Worm (Caenorhabditis elegans) whole organism, late embryonic: ENCODE results near the gene hpo-30.

ENCODE experiments used
- K02D7.2 ChIP-seq: sonication (generic microtip); optimal IDR thresholded peaks from 2 replicates; lab custom pipeline; 2017; ENCODE audit warnings: mild to moderate bottlenecking, missing genetic modification characterization, missing compliant biosample characterization
- K09A11.1 ChIP-seq: sonication (generic microtip); optimal IDR thresholded peaks from 2 replicates; lab custom pipeline; 2017; ENCODE audit warnings: antibody characterized with exemption, mild to moderate bottlenecking, missing genetic modification characterization, missing compliant biosample characterization; ENCODE audit not compliant: insufficient read depth
- Y22D7AL.16 ChIP-seq: sonication (generic microtip); optimal IDR thresholded peaks from 2 replicates; lab custom pipeline; 2016; ENCODE audit warnings: missing genetic modification characterization, missing compliant biosample characterization
- ahr-1 ChIP-seq: sonication (generic microtip); optimal IDR thresholded peaks from 2 replicates; lab custom pipeline; 2016; ENCODE audit warnings: missing genetic modification characterization, missing compliant biosample characterization
- ceh-18 ChIP-seq: sonication (generic microtip); optimal IDR thresholded peaks from 2 replicates; lab custom pipeline; 2016; ENCODE audit warnings: missing genetic modification characterization, missing compliant biosample characterization
- ceh-2 ChIP-seq: sonication (generic microtip); optimal IDR thresholded peaks from 2 replicates; lab custom pipeline; 2016; ENCODE audit warnings: missing genotype, missing genetic modification characterization, missing compliant biosample characterization
- ceh-22 ChIP-seq: sonication (generic microtip); optimal IDR thresholded peaks from 2 replicates; lab custom pipeline; 2017; ENCODE audit warnings: missing biosample characterization, missing genetic modification characterization
- ceh-24 ChIP-seq: sonication (generic microtip); optimal IDR thresholded peaks from 2 replicates; lab custom pipeline; 2016; ENCODE audit warnings: mild to moderate bottlenecking, missing genetic modification characterization, missing compliant biosample characterization
- ceh-30 ChIP-seq: fragments of 150-350 bp; optimal IDR thresholded peaks from 2 replicates; lab custom pipeline; 2014; ENCODE audit warnings: missing biosample characterization, missing genetic modification characterization
- ceh-48 ChIP-seq: sonication (generic microtip); optimal IDR thresholded peaks from 2 replicates; lab custom pipeline; 2016; ENCODE audit warnings: missing genetic modification characterization, inconsistent platforms, missing compliant biosample characterization
- che-1 ChIP-seq: sonication (generic microtip); optimal IDR thresholded peaks from 2 replicates; lab custom pipeline; 2016; ENCODE audit warnings: mild to moderate bottlenecking, missing genetic modification characterization, missing compliant biosample characterization
- elt-4 ChIP-seq: sonication (generic microtip); optimal IDR thresholded peaks from 2 replicates; lab custom pipeline; 2016; ENCODE audit warnings: missing genetic modification characterization, missing compliant biosample characterization
- fkh-10 ChIP-seq: fragments of 150-350 bp; optimal IDR thresholded peaks from 2 replicates; lab custom pipeline; 2014; ENCODE audit warnings: missing biosample characterization, missing genetic modification reagents, missing genetic modification characterization
- fkh-6 ChIP-seq: sonication (generic microtip); optimal IDR thresholded peaks from 2 replicates; lab custom pipeline; 2016; ENCODE audit warnings: missing genetic modification characterization, missing compliant biosample characterization
- gmeb-2 ChIP-seq: sonication (generic microtip); optimal IDR thresholded peaks from 2 replicates; lab custom pipeline; 2016; ENCODE audit warnings: missing genetic modification characterization, inconsistent platforms, missing compliant biosample characterization
- hlh-13 ChIP-seq: fragments of 200-800 bp; sonication (Bioruptor generic); optimal IDR thresholded peaks from 2 replicates; lab custom pipeline; 2018; ENCODE audit warnings: mild to moderate bottlenecking, missing genetic modification characterization, missing compliant biosample characterization
- hlh-15 ChIP-seq: sonication (generic microtip); optimal IDR thresholded peaks from 2 replicates; lab custom pipeline; 2016; ENCODE audit warnings: missing genetic modification characterization, missing compliant biosample characterization
- hlh-30 ChIP-seq: sonication (generic microtip); optimal IDR thresholded peaks from 2 replicates; lab custom pipeline; 2017; ENCODE audit warnings: antibody characterized with exemption, missing genetic modification characterization, missing compliant biosample characterization; ENCODE audit not compliant: insufficient read depth
- hlh-6 ChIP-seq: sonication (generic microtip); optimal IDR thresholded peaks from 2 replicates; lab custom pipeline; 2016; ENCODE audit warnings: missing genotype, missing genetic modification characterization, missing compliant biosample characterization
- hlh-8 ChIP-seq: sonication (generic microtip); optimal IDR thresholded peaks from 2 replicates; lab custom pipeline; 2016; ENCODE audit warnings: missing genotype, missing genetic modification characterization, missing compliant biosample characterization
- mec-3 ChIP-seq: sonication (generic microtip); optimal IDR thresholded peaks from 2 replicates; lab custom pipeline; 2016; ENCODE audit warnings: borderline replicate concordance, missing genetic modification characterization, missing compliant biosample characterization
- nfya-1 ChIP-seq: sonication (generic microtip); optimal IDR thresholded peaks from 2 replicates; lab custom pipeline; 2017; ENCODE audit warnings: missing genetic modification characterization, mild to moderate bottlenecking, missing compliant biosample characterization, antibody characterized with exemption, moderate library complexity
- nhr-11 ChIP-seq: fragments of 150-350 bp; optimal IDR thresholded peaks from 2 replicates; lab custom pipeline; 2014; ENCODE audit warnings: missing biosample characterization, missing genetic modification characterization
- npax-4 ChIP-seq: sonication (generic microtip); optimal IDR thresholded peaks from 2 replicates; lab custom pipeline; 2016; ENCODE audit warnings: missing genetic modification characterization, missing compliant biosample characterization
- odd-2 ChIP-seq: sonication (generic microtip); optimal IDR thresholded peaks from 2 replicates; lab custom pipeline; 2017; ENCODE audit warnings: antibody characterized with exemption, mild to moderate bottlenecking, missing genetic modification characterization, missing compliant biosample characterization
- pax-1 ChIP-seq: fragments of 150-350 bp; optimal IDR thresholded peaks from 2 replicates; lab custom pipeline; 2014; ENCODE audit warnings: missing biosample characterization, missing genetic modification characterization
- pros-1 ChIP-seq: fragments of 150-350 bp; optimal IDR thresholded peaks from 2 replicates; lab custom pipeline; 2014; ENCODE audit warnings: missing biosample characterization, missing genetic modification reagents, missing genetic modification characterization
- ref-2 ChIP-seq: sonication (generic microtip); optimal IDR thresholded peaks from 2 replicates; lab custom pipeline; 2016; ENCODE audit warnings: missing genetic modification characterization, missing compliant biosample characterization
- rnt-1 ChIP-seq: sonication (generic microtip); optimal IDR thresholded peaks from 2 replicates; lab custom pipeline; 2016; ENCODE audit warnings: missing genetic modification characterization, missing compliant biosample characterization
- sdc-2 ChIP-seq: sonication (generic microtip); optimal IDR thresholded peaks from 2 replicates; lab custom pipeline; 2016; ENCODE audit warnings: missing genotype, missing genetic modification characterization, missing compliant biosample characterization
- sox-2 ChIP-seq: fragments of 200-800 bp; sonication (Bioruptor generic); IDR thresholded peaks from 2 replicates; pipeline ENCODE4 v1.3.6; 2022; ENCODE audit warnings: missing genetic modification reagents, missing genetic modification characterization, missing compliant biosample characterization
- sox-4 ChIP-seq: sonication (generic microtip); optimal IDR thresholded peaks from 2 replicates; lab custom pipeline; 2017; ENCODE audit warnings: mild to moderate bottlenecking, missing genetic modification characterization, inconsistent platforms, missing compliant biosample characterization
- syd-9 ChIP-seq: sonication (generic microtip); optimal IDR thresholded peaks from 2 replicates; lab custom pipeline; 2016; ENCODE audit warnings: mild to moderate bottlenecking, missing genetic modification characterization, moderate library complexity, missing compliant biosample characterization
- tbx-2 ChIP-seq: sonication (generic microtip); optimal IDR thresholded peaks from 2 replicates; lab custom pipeline; 2016; ENCODE audit warnings: missing genetic modification characterization, missing compliant biosample characterization
- tbx-7 ChIP-seq: sonication (generic microtip); optimal IDR thresholded peaks from 2 replicates; lab custom pipeline; 2016; ENCODE audit warnings: missing genotype, missing genetic modification characterization, missing compliant biosample characterization
- ttx-3 ChIP-seq: sonication (generic microtip); optimal IDR thresholded peaks from 2 replicates; lab custom pipeline; 2016; ENCODE audit warnings: missing genetic modification reagents, missing genetic modification characterization, missing compliant biosample characterization
- unc-3 ChIP-seq, 2 experiments: fragments of 200-800 bp in 1 of 2; sonication (Bioruptor generic) in 1 of 2; sonication (generic microtip) in 1 of 2; conservative IDR thresholded peaks in 1 of 2; optimal IDR thresholded peaks in 1 of 2; 2 replicates each; pipeline versions ENCODE4 v1.3.6 to Lab custom; 2016 to 2022; ENCODE audit warnings: missing compliant biosample characterization in 2 of 2, missing genetic modification characterization in 2 of 2, missing genetic modification reagents in 1 of 2
- unc-55 ChIP-seq: sonication (generic microtip); optimal IDR thresholded peaks from 2 replicates; lab custom pipeline; 2017; ENCODE audit warnings: missing biosample characterization, missing genetic modification reagents, missing genetic modification characterization
- unc-86 ChIP-seq: sonication (generic microtip); optimal IDR thresholded peaks from 2 replicates; lab custom pipeline; 2016; ENCODE audit warnings: missing genetic modification characterization, missing compliant biosample characterization
- zip-5 ChIP-seq: sonication (generic microtip); optimal IDR thresholded peaks from 2 replicates; lab custom pipeline; 2016; ENCODE audit warnings: missing genetic modification characterization, missing compliant biosample characterization

hpo-30 gene

DNA sequence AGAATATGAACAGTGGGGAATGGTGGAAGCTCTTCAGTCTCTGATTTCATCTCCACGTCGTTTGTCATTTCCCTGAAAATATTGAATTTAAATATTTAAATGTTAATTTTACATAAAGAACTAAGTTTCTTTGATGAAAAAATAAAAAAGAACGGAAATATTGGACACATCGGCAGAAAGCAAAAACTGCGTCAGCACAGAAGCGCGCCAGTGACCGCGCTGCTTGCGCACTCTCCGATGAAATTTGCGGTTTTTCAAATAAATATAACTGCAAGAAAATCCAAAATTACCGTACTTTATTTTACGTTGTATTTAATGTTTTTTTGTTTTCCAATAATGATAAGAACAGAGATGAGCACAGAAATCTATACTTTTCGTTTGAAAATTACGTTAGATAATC lies 18.6 kb downstream of the hpo-30 start, which contains the start of the genes srpa-68 and srh-16 (continued):
- TF ChIP-seq hlh-30 (tag; lab: Kevin White, UChicago) (no peak), sox-2 (no peak), sox-4 (tag; lab: Kevin White, UChicago) (peak; percentile 45), ahr-1 (tag; lab: Kevin White, UChicago) (peak; percentile 15), hlh-13 (GFP tag; lab: Kevin White, UChicago) (peak; percentile 33), pros-1 (tag; lab: Kevin White, UChicago) (no peak), hlh-6 (tag; lab: Kevin White, UChicago) (no peak), elt-4 (tag; lab: Kevin White, UChicago) (no peak), npax-4 (peak; percentile 33), tbx-7 (tag; lab: Kevin White, UChicago) (no peak), gmeb-2 (tag; lab: Kevin White, UChicago) (peak; percentile 47), ref-2 (tag; lab: Kevin White, UChicago) (no peak), ceh-2 (tag; lab: Kevin White, UChicago) (peak; percentile 54), fkh-10 (GFP tag; lab: Kevin White, UChicago) (no peak), zip-5 (peak; percentile 14), ceh-30 (tag; lab: Kevin White, UChicago) (peak; percentile 72)

DNA sequence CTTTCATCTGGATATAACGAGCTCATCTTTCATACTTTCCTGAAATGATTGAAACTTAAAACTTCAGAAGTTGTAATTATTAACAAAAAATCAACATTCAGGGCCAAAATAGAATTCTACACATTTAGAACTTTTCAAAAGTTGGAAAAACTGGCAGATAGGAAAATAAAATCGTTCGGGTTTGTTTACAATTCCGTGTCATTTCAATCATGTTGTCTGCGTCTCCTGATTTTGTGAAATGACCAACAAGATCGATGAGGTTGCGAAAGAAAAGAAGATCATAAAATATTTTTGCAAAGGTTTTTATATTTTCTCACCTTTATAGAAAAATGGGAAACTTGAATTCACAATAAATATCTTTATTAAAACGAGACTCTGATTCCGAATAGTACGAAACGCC lies 21.6 kb downstream of the hpo-30 start, which contains the start of gene rskd-1:
Gene rskd-1 (minus strand): TSS at position 39 of the 400 bp plus-strand sequence.
- TF ChIP-seq unc-55 (peak; percentile 51), ceh-2 (tag; lab: Kevin White, UChicago) (no peak)

DNA sequence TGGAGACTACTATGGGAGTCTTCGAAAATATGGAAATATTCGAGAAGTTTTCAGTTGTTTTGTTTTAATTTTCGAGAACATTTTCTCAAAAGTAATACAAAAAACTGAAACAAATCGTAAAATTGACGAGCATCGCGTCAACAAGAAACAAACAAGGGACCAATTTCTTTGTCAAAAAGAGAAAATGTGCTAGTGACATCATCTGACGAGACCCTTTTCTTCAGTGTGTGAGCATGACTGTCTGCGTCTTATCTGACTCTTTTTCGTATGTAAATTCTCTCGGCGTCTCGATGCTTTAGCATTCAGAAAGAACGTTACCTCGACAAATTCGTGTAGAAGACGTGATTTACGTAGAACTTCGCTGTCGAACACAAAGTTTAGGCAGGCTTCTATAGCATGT lies 22.5 kb downstream of the hpo-30 start:
- no peak for TF ChIP-seq unc-55
- TF ChIP-seq ceh-18 (tag; lab: Kevin White, UChicago) = no peak
- no peak for TF ChIP-seq Y22D7AL.16
- no peak for TF ChIP-seq sox-2
- TF ChIP-seq unc-3 (GFP tag; conservative IDR thresholded peaks at IDR 0.05; lab: Robert Waterston, UW) = no peak
- TF ChIP-seq unc-3 (tag; optimal IDR thresholded peaks at IDR 0.05; lab: Kevin White, UChicago) = no peak
- no peak for TF ChIP-seq unc-86
- TF ChIP-seq pros-1 (tag; lab: Kevin White, UChicago) = no peak
- TF ChIP-seq odd-2 (tag; lab: Kevin White, UChicago) = no peak
- no peak for TF ChIP-seq tbx-2
- TF ChIP-seq sdc-2 (tag; lab: Kevin White, UChicago) = no peak
- TF ChIP-seq pax-1 (tag; lab: Kevin White, UChicago) = no peak
- TF ChIP-seq ceh-48 (tag; lab: Kevin White, UChicago) = no peak
- TF ChIP-seq nhr-11 (tag; lab: Kevin White, UChicago) = no peak
- no peak for TF ChIP-seq rnt-1 (tag; lab: Kevin White, UChicago)
- TF ChIP-seq hlh-13 (GFP tag; lab: Kevin White, UChicago) = no peak
- TF ChIP-seq ttx-3 (tag; lab: Kevin White, UChicago) = no peak

DNA sequence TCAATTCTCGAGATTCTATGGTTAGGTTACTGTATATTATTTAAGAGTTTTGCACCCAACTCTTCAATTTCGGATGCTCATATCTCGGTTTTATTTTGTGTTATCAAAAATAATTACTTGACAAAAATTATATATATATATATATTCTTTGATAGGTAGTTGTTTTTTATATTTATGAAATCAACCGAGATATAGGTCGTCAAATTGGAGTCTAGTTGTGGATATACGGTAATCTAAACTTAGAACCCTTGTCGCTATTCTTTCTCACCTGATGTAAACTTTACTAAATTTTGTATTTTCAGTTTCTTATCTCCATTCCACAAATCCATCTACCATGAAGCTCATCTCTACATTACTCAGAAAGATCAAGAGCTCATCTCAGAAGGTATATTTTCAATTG lies 27.0 kb downstream of the hpo-30 start, which contains the start of gene F55C5.10:
Gene F55C5.10 (plus strand): TSS at position 301 of the 400 bp plus-strand sequence.
- no peak for TF ChIP-seq nfya-1
- no peak for TF ChIP-seq ceh-22

DNA sequence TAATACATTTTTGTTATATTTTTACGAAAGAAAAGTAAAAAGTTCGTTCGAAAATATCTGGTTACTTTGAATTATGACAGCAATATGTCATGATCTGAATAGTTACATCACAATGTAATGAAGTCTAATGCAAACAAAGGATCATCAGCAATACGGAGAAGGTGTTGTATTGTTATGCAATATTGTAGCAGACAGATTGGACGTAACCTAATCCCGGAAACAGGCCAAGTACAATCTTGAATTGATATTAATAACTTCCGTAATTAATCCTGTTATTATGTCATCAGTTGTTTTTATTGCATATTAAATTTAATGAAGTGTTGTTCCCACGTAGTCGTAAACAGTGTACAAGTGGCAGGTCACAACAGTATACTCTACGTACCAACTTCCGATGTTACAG lies 28.6 kb downstream of the hpo-30 start:
- no peak for TF ChIP-seq ceh-24 (tag; lab: Kevin White, UChicago)
- TF ChIP-seq K09A11.1 (tag; lab: Kevin White, UChicago) = no peak
- TF ChIP-seq Y22D7AL.16 = no peak
- TF ChIP-seq elt-4 (tag; lab: Kevin White, UChicago) = no peak
- no peak for TF ChIP-seq tbx-7 (tag; lab: Kevin White, UChicago)
- no peak for TF ChIP-seq K02D7.2 (tag; lab: Kevin White, UChicago)
- TF ChIP-seq che-1 (tag; lab: Kevin White, UChicago) = no peak
- TF ChIP-seq hlh-8 (tag; lab: Kevin White, UChicago) = no peak
- no peak for TF ChIP-seq ref-2 (tag; lab: Kevin White, UChicago)
- no peak for TF ChIP-seq zip-5
- TF ChIP-seq hlh-15 (tag; lab: Kevin White, UChicago) = no peak
- TF ChIP-seq hlh-6 (tag; lab: Kevin White, UChicago) = no peak
- TF ChIP-seq syd-9 (tag; lab: Kevin White, UChicago) = no peak
- TF ChIP-seq fkh-6 (tag; lab: Kevin White, UChicago) = no peak
- TF ChIP-seq sdc-2 (tag; lab: Kevin White, UChicago) = no peak
- TF ChIP-seq mec-3 (tag; lab: Kevin White, UChicago) = no peak
- TF ChIP-seq, all 69 proteins: peak for 0
